Fruit fly (Drosophila melanogaster) whole organism, embryonic: Measurements from ENCODE around the gene Nep5.

Source experiments
- Bgb ChIP-seq: fragments of 200-800 bp; sonication (Bioruptor generic); IDR thresholded peaks from 2 replicates; pipeline ENCODE4 v1.3.6; 2022; ENCODE audit warnings: missing biosample characterization, missing genetic modification characterization; ENCODE audit not compliant: partially characterized antibody
- Blimp-1 ChIP-seq: fragments of 200-800 bp; sonication (Bioruptor generic); optimal IDR thresholded peaks from 3 replicates; lab custom pipeline; 2018; ENCODE audit warnings: missing biosample characterization, missing genetic modification characterization, mild to moderate bottlenecking, moderate library complexity, missing genetic modification reagents
- CG10431 ChIP-seq: fragments of 200-800 bp; sonication (Bioruptor generic); optimal IDR thresholded peaks from 3 replicates; lab custom pipeline; 2018; ENCODE audit warnings: missing biosample characterization, mild to moderate bottlenecking, missing genetic modification characterization
- CG10654 ChIP-seq: fragments of 200-800 bp; sonication (Bioruptor generic); optimal IDR thresholded peaks from 2 replicates; lab custom pipeline; 2016; ENCODE audit warnings: missing biosample characterization, missing genetic modification characterization
- CG10959 ChIP-seq: fragments of 200-800 bp; sonication (Bioruptor generic); IDR thresholded peaks from 2 replicates; pipeline ENCODE4 v1.3.6; 2022; ENCODE audit warnings: missing biosample characterization, missing genetic modification characterization
- CG11398 ChIP-seq: fragments of 200-800 bp; sonication (Bioruptor generic); optimal IDR thresholded peaks from 2 replicates; lab custom pipeline; 2016; ENCODE audit warnings: missing biosample characterization, missing genetic modification characterization
- CG12299 ChIP-seq: fragments of 200-800 bp; sonication (Bioruptor generic); optimal IDR thresholded peaks from 2 replicates; lab custom pipeline; 2018; ENCODE audit warnings: missing biosample characterization, mild to moderate bottlenecking, missing genetic modification characterization
- CG13624 ChIP-seq: fragments of 200-800 bp; sonication (Bioruptor generic); optimal IDR thresholded peaks from 2 replicates; lab custom pipeline; 2016; ENCODE audit warnings: missing biosample characterization, missing genetic modification characterization
- CG16813 ChIP-seq: fragments of 200-800 bp; sonication (Bioruptor generic); IDR thresholded peaks from 3 replicates; pipeline ENCODE4 v1.3.6; 2022; ENCODE audit warnings: missing biosample characterization, missing genetic modification characterization; ENCODE audit not compliant: partially characterized antibody
- CG17612 ChIP-seq: fragments of 200-800 bp; sonication (Bioruptor generic); IDR thresholded peaks from 2 replicates; pipeline ENCODE4 v1.3.6; 2022; ENCODE audit warnings: missing biosample characterization, missing genetic modification characterization
- CG17829 ChIP-seq: fragments of 200-800 bp; optimal IDR thresholded peaks from 2 replicates; lab custom pipeline; 2019; ENCODE audit warnings: missing biosample characterization, mild to moderate bottlenecking, missing genetic modification characterization, moderate library complexity
- CG2875 ChIP-seq: fragments of 200-800 bp; sonication (Bioruptor generic); optimal IDR thresholded peaks from 2 replicates; lab custom pipeline; 2017; ENCODE audit warnings: missing biosample characterization, mild to moderate bottlenecking, missing genetic modification characterization, missing genetic modification reagents
- CG30403 ChIP-seq: fragments of 200-800 bp; sonication (Bioruptor generic); optimal IDR thresholded peaks from 3 replicates; lab custom pipeline; 2016; ENCODE audit warnings: missing biosample characterization, missing genetic modification characterization
- CG4404 ChIP-seq: fragments of 200-800 bp; sonication (Bioruptor generic); IDR thresholded peaks from 2 replicates; pipeline ENCODE4 v1.3.6; 2022; ENCODE audit warnings: missing biosample characterization, missing genetic modification characterization
- CG6654 ChIP-seq: fragments of 200-800 bp; sonication (Bioruptor generic); optimal IDR thresholded peaks from 2 replicates; lab custom pipeline; 2017; ENCODE audit warnings: missing biosample characterization, mild to moderate bottlenecking, missing genetic modification characterization
- CG6813 ChIP-seq: fragments of 200-800 bp; sonication (Bioruptor generic); optimal IDR thresholded peaks from 2 replicates; lab custom pipeline; 2017; ENCODE audit warnings: missing biosample characterization, missing genetic modification characterization, mild to moderate bottlenecking, moderate library complexity, missing genetic modification reagents
- CG7745 ChIP-seq: fragments of 200-800 bp; sonication (Bioruptor generic); optimal IDR thresholded peaks from 2 replicates; lab custom pipeline; 2018; ENCODE audit warnings: missing biosample characterization, mild to moderate bottlenecking, missing genetic modification characterization, moderate library complexity
- CG8281 ChIP-seq: fragments of 200-800 bp; sonication (Bioruptor generic); optimal IDR thresholded peaks from 2 replicates; lab custom pipeline; 2018; ENCODE audit warnings: missing biosample characterization, mild to moderate bottlenecking, missing genetic modification characterization, moderate library complexity
- CG8388 ChIP-seq: fragments of 200-800 bp; sonication (Bioruptor generic); optimal IDR thresholded peaks from 2 replicates; lab custom pipeline; 2019; ENCODE audit warnings: missing biosample characterization, mild to moderate bottlenecking, missing genetic modification characterization, moderate library complexity
- CHES-1-like ChIP-seq: fragments of 200-800 bp; sonication (Bioruptor generic); optimal IDR thresholded peaks from 2 replicates; lab custom pipeline; 2016; ENCODE audit warnings: missing biosample characterization, missing genetic modification characterization
- D19A ChIP-seq: fragments of 200-800 bp; optimal IDR thresholded peaks from 3 replicates; lab custom pipeline; 2019; ENCODE audit warnings: missing biosample characterization, mild to moderate bottlenecking, missing genetic modification characterization, moderate library complexity
- Ets65A ChIP-seq: fragments of 200-800 bp; sonication (Bioruptor generic); peaks from one replicate; lab custom pipeline; 2016; ENCODE audit warnings: missing biosample characterization, missing genetic modification characterization
- Ets97D ChIP-seq: fragments of 200-800 bp; sonication (Bioruptor generic); optimal IDR thresholded peaks from 3 replicates; lab custom pipeline; 2016; ENCODE audit warnings: missing biosample characterization, missing genetic modification characterization
- GATAe ChIP-seq: fragments of 200-800 bp; sonication (Bioruptor generic); conservative IDR thresholded peaks from 2 replicates; pipeline ENCODE4 v1.3.6; 2022; ENCODE audit warnings: missing biosample characterization, missing genetic modification characterization
- Mes4 ChIP-seq: fragments of 200-800 bp; sonication (Bioruptor generic); optimal IDR thresholded peaks from 2 replicates; lab custom pipeline; 2016; ENCODE audit warnings: missing biosample characterization, missing genetic modification characterization
- Myb ChIP-seq: fragments of 200-800 bp; sonication (Bioruptor generic); optimal IDR thresholded peaks from 2 replicates; lab custom pipeline; 2016; ENCODE audit warnings: missing biosample characterization, missing genetic modification characterization
- Oaz ChIP-seq: fragments of 200-800 bp; sonication (Bioruptor generic); IDR thresholded peaks from 2 replicates; pipeline ENCODE4 v1.3.6; 2022; ENCODE audit warnings: missing biosample characterization, missing genetic modification characterization
- Sox102F ChIP-seq: fragments of 200-800 bp; sonication (Bioruptor generic); optimal IDR thresholded peaks from 2 replicates; lab custom pipeline; 2018; ENCODE audit warnings: missing biosample characterization, mild to moderate bottlenecking, missing genetic modification characterization, moderate library complexity
- Trl ChIP-seq, 3 experiments: fragments of >200 bp in 2 of 3; fragments of 200-800 bp in 1 of 3; sonication (Bioruptor generic) in 1 of 3; optimal IDR thresholded peaks; 2 replicates in 1 of 3; 3 replicates in 2 of 3; lab custom pipeline; 2016 to 2017; ENCODE audit warnings: missing biosample characterization in 1 of 3, missing genetic modification characterization in 1 of 3
- al ChIP-seq: fragments of 200-800 bp; sonication (Bioruptor generic); IDR thresholded peaks from 2 replicates; pipeline ENCODE4 v1.3.6; 2022; ENCODE audit warnings: missing biosample characterization, missing genetic modification characterization
- odd ChIP-seq: fragments of 200-800 bp; sonication (Bioruptor generic); optimal IDR thresholded peaks from 2 replicates; lab custom pipeline; 2017; ENCODE audit warnings: missing biosample characterization, mild to moderate bottlenecking, missing genetic modification characterization
- shn ChIP-seq: fragments of 200-800 bp; sonication (Bioruptor generic); optimal IDR thresholded peaks from 3 replicates; lab custom pipeline; 2016; ENCODE audit warnings: missing biosample characterization, missing genetic modification characterization
- sob ChIP-seq: fragments of 200-800 bp; sonication (Bioruptor generic); IDR thresholded peaks from 2 replicates; pipeline ENCODE4 v1.3.6; 2022; ENCODE audit warnings: missing biosample characterization, missing genetic modification characterization

The Nep5 gene

DNA sequence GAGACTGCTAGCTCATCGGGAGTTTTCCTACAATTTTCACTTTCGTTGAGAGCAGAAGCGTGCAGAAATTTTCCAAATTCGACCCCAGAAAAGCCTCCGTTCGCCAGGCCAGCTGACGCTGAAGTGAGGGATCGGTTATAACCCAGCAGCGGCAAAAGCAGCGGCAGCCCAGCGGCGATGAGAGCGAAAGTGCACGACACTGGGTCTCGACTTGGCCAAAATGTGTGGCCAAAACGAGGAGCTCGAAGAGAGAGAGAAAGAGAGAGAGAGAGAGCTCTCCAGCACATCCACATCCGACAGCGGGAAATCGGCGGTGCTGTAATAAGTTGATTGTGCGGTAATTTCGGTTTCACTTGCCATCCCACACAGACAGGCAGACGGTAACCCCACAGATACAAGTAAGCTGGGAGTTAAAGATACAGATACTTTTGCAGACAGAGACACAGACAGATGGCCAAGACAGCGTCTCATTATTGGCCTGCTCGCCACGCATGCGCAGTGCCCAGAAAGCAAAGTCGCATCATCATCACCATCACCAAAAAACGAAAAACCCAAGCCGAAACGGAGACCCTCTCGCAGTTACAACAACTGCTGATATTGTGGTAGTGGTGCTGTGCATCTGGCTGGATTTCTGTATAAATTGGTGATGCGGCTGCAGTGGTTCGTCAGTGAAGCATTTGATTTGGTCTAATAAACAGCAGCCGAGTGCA lies 15.3 kb downstream of the Nep5 start, which contains the start of gene TwdlT:
TSS of gene TwdlT (plus strand) at position 660 of the 710 bp plus-strand sequence.
- TF ChIP-seq Blimp-1 (GFP tag; lab: Kevin White, UChicago), result peak; percentile 62
- TF ChIP-seq CG10431 (GFP tag; lab: Kevin White, UChicago), result no peak
- TF ChIP-seq Ets65A (GFP tag; lab: Kevin White, UChicago), result peak; percentile 75
- TF ChIP-seq Trl (optimal IDR thresholded peaks at IDR 0.05; lab: Kevin White, UChicago), result peak in 1 of 2 experiments; percentile 16
- no peak for TF ChIP-seq Trl (GFP tag; optimal IDR thresholded peaks at IDR 0.05; lab: Kevin White, UChicago)
- TF ChIP-seq GATAe, result no peak

dm6 chr3R:27040044-27040443 lies 24.0 kb downstream of the Nep5 start:
- peak; percentile 35 for TF ChIP-seq Ets65A (GFP tag; lab: Kevin White, UChicago)
- TF ChIP-seq CG13624 (GFP tag; lab: Kevin White, UChicago), result no peak
- no peak for TF ChIP-seq al
- TF ChIP-seq CG30403 (GFP tag; lab: Kevin White, UChicago), result no peak
- TF ChIP-seq, all 482 proteins: peak for 1

DNA sequence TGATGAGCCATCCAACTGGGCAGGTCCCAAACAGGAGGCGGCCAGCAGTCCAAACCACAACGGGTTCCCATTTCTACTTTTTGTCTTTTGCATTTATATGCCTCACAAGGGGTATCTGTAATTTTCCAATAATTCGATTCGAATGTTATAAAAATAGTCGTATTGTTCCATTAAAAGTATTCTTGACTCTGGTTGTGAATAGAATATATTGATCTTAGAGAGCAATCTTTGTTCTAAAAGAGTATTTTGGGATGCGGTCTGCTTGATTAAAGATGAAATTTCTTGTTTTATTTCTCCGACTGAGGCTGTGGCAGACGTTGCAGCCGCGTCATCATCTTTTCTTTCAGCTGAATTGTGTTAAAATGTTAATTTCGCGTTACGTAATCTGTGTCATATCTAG lies 30.1 kb downstream of the Nep5 start:
- TF ChIP-seq CG10654 (GFP tag; lab: Kevin White, UChicago), result no peak
- TF ChIP-seq Bgb, result no peak
- no peak for TF ChIP-seq shn (GFP tag; lab: Kevin White, UChicago)
- no peak for TF ChIP-seq CG12299 (tag; lab: Kevin White, UChicago)
- no peak for TF ChIP-seq sob (GFP tag; lab: Robert Waterston, UW)
- TF ChIP-seq CG10959, result no peak
- no peak for TF ChIP-seq odd
- no peak for TF ChIP-seq Ets97D (GFP tag; lab: Kevin White, UChicago)
- no peak for TF ChIP-seq D19A (tag; lab: Kevin White, UChicago)
- TF ChIP-seq CG4404 (GFP tag; lab: Robert Waterston, UW), result no peak
- TF ChIP-seq CG2875 (GFP tag; lab: Kevin White, UChicago), result no peak
- no peak for TF ChIP-seq CG16813 (GFP tag; lab: Robert Waterston, UW)
- TF ChIP-seq Myb, result no peak

dm6 chr3R:27026009-27026408 lies 38.0 kb downstream of the Nep5 start, which contains the start of gene CG6271:
Gene CG6271 (minus strand): TSS chr3R:27026109.
- TF ChIP-seq CG6813 (GFP tag; lab: Kevin White, UChicago) (no peak), CG17829 (tag; lab: Kevin White, UChicago) (no peak), CG7745 (tag; lab: Kevin White, UChicago) (no peak), CG16813 (GFP tag; lab: Robert Waterston, UW) (no peak), CG17612 (no peak), CG11398 (no peak), CG6654 (GFP tag; lab: Kevin White, UChicago) (no peak), Oaz (GFP tag; lab: Robert Waterston, UW) (no peak), Sox102F (GFP tag; lab: Kevin White, UChicago) (no peak), CG8281 (tag; lab: Kevin White, UChicago) (no peak), Mes4 (GFP tag; lab: Kevin White, UChicago) (no peak), CHES-1-like (GFP tag; lab: Kevin White, UChicago) (no peak), CG8388 (no peak)
